Worm (Caenorhabditis elegans): ENCODE results near the gene daf-42.

The daf-42 gene

DNA sequence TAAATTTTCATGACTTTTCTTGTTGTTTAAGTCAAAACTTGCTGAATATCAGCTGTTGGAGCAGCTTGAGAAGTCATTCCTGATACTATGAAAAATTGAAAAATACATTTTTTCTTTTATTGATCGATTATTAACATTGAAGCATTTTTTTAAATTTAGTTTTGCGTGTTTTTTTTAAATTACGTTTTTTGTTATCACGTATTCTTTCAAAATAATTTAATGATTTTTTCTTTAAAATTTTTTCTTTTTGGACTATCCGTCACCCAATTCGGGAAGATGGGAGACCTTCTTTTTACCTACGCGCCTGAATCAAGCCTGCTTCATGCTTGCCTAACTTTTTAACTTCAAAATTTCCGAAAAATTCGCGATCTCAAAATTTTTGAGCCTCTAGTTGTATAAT, 52.5 kb downstream of the daf-42 start, which contains the start of gene F42C5.5:
Gene F42C5.5 (minus strand): TSS at position 101 of the 400 bp plus-strand sequence.
- TF ChIP-seq gmeb-1 (tag; optimal IDR thresholded peaks at IDR 0.05) (no peak), mab-5 (tag; optimal IDR thresholded peaks at IDR 0.05) (no peak), sem-4 (tag; optimal IDR thresholded peaks at IDR 0.05) (no peak), unc-39 (tag; optimal IDR thresholded peaks at IDR 0.05) (no peak), aly-2 (tag; optimal IDR thresholded peaks at IDR 0.05) (no peak), mdl-1 (tag; optimal IDR thresholded peaks at IDR 0.05) (no peak), ama-1 (optimal IDR thresholded peaks at IDR 0.05) (no peak), nhr-129 (tag; optimal IDR thresholded peaks at IDR 0.05) (no peak), nhr-12 (tag; optimal IDR thresholded peaks at IDR 0.05) (no peak), elt-1 (tag; optimal IDR thresholded peaks at IDR 0.05) (no peak), ztf-4 (tag; optimal IDR thresholded peaks at IDR 0.05) (no peak), zag-1 (tag; optimal IDR thresholded peaks at IDR 0.05) (no peak), nhr-6 (tag; optimal IDR thresholded peaks at IDR 0.05) (no peak), C34F6.9 (tag; optimal IDR thresholded peaks at IDR 0.05) (no peak), alr-1 (tag; optimal IDR thresholded peaks at IDR 0.05) (no peak), nhr-25 (tag; optimal IDR thresholded peaks at IDR 0.05) (no peak)

DNA sequence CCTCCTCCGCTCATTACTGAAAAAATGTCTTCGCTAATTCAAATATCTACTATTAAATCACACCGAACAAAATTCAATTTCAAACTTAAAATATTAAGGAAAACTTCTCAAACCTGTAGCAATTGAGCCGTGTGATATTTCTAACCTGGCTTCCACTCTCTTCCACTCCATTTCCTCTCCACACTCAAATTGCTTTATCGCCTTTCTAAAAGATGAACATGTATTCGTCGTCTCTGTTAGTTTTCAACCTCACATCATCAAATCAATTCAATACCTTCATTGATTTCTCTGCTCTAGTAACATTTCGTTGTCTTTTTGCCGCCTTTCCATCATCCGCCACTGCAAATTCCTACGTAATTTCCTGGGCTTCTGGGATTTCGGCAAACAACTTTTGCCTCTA, 54.7 kb downstream of the daf-42 start, which contains the start of gene F42C5.4:
Gene F42C5.4 (minus strand): TSS at position 171 of the 400 bp plus-strand sequence.
- no peak for TF ChIP-seq mbf-1 (tag; optimal IDR thresholded peaks at IDR 0.05)
- TF ChIP-seq crh-2 (tag; optimal IDR thresholded peaks at IDR 0.05) = no peak
- TF ChIP-seq blmp-1 (tag; optimal IDR thresholded peaks at IDR 0.05; ENCODE audit: insufficient read depth) = no peak

DNA sequence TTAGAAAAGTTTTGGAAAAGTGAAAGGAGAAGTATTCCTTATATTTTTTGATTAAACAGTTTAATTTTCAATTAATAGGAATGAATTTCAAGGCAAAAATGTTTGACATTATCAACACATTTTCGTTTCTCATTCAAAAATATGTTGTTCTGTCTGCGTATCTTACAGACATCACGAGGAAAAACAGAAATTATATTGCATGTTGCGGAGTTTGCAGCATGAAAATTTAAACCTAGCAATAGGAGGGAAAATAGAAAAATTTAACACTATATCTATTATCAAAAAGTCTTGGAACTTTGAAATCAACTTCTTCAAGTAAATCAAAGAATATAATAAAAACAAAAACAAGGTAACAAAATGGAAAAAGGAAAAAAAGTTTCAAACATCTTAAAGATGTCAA, 55.6 kb downstream of the daf-42 start:
- TF ChIP-seq unc-55 (GFP tag; optimal IDR thresholded peaks at IDR 0.05) (peak; percentile 19), lin-39 (tag; optimal IDR thresholded peaks at IDR 0.05) (no peak), nhr-129 (tag; optimal IDR thresholded peaks at IDR 0.05) (peak; percentile 14), nhr-6 (tag; optimal IDR thresholded peaks at IDR 0.05) (no peak), C34F6.9 (tag; optimal IDR thresholded peaks at IDR 0.05) (peak; percentile 0), fos-1 (tag; optimal IDR thresholded peaks at IDR 0.05) (peak; percentile 19), gmeb-1 (tag; optimal IDR thresholded peaks at IDR 0.05) (peak; percentile 8), crh-2 (tag; optimal IDR thresholded peaks at IDR 0.05) (peak; percentile 10)

DNA sequence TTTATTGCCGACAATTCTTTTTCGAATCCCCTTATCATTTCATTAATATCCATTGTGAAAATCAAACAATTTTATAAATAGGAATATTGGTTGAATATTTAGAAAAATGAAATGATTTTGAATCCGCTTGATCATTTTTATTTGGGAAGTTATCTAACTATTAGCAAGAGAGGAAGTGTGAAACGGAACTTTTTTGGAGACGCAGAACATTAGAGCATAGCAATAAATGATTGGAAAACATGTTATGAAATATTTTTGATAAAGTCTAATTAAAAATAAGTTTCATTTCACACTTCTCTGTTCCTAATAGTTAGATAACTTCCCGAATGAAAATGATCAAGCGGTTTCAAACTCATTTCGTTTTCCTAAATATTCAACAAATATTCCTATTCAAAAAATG, 59.2 kb downstream of the daf-42 start, which contains the start of gene F42C5.3:
Gene F42C5.3 (minus strand): TSS at position 101 of the 400 bp plus-strand sequence.
- TF ChIP-seq sem-4 (tag; optimal IDR thresholded peaks at IDR 0.05) (no peak), sma-3 (GFP tag; optimal IDR thresholded peaks at IDR 0.05) (no peak)

DNA sequence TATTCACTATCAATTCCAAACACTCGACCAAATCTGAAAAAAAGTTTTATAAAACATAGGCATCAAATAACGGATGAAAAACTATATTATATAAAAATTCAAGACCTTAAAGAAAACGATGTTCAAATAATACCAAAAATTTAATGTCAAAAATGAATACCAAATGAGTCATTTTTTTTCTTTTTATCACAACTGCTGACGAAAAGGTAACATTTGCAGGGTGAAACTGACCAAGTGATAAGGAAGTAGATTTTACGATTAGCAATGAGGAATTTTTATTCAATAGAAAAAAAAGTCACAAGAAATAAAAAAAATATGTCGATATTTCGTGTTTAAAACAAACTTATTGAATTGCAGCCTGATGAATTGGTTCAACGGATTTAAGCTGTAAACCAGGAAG, 60.8 kb downstream of the daf-42 start, which contains the start of gene C06E4.8:
Gene C06E4.8 (minus strand): TSS at position 37 of the 400 bp plus-strand sequence.
- no peak for TF ChIP-seq elt-3 (tag; optimal IDR thresholded peaks at IDR 0.05)
- no peak for TF ChIP-seq skn-1 (tag; optimal IDR thresholded peaks at IDR 0.05)
- no peak for TF ChIP-seq nhr-25 (tag; optimal IDR thresholded peaks at IDR 0.05)
- no peak for TF ChIP-seq C34F6.9 (tag; optimal IDR thresholded peaks at IDR 0.05)
- TF ChIP-seq sem-4 (tag; optimal IDR thresholded peaks at IDR 0.05) = no peak
- peak; percentile 66 for TF ChIP-seq fos-1 (tag; optimal IDR thresholded peaks at IDR 0.05)
- TF ChIP-seq Y55F3AM.14 (GFP tag; optimal IDR thresholded peaks at IDR 0.05) = no peak
- no peak for TF ChIP-seq unc-62 (GFP tag; optimal IDR thresholded peaks at IDR 0.05)
- no peak for TF ChIP-seq lin-39 (tag; optimal IDR thresholded peaks at IDR 0.05)
